Worm (Caenorhabditis elegans): ENCODE measurements around the gene C54E10.11.
"Not testable (repeated sequence)": the region's sequence is repeated elsewhere in the genome, so short reads cannot be mapped to it uniquely, and the experiment has no call there.

The C54E10.11 gene

DNA sequence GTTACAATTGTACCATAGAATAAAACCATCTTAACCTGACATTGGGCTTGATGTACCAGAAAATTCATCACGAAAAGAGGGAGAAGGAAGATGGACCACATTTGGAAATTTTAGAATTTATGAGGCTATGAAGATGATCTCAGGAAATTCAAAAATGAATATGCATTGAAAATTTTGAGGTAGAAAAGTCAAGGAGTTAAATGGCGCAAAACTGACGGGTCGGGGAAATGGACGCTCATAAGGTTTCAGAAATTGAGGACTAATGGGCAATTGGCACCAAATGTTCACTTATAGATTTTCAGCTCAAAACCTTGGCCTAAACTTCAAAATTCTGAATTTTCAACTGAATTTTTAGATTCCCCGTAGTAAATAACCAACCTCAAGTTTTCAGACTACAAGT lies 31.4 kb downstream of the C54E10.11 start, which contains the start of gene clec-255:
TSS of gene clec-255 (minus strand) at position 101 of the 400 bp plus-strand sequence.
- TF ChIP-seq pha-4 (tag; optimal IDR thresholded peaks at IDR 0.05): no peak
- no peak for TF ChIP-seq lin-13 (tag; optimal IDR thresholded peaks at IDR 0.05)
- TF ChIP-seq unc-62 (GFP tag; optimal IDR thresholded peaks at IDR 0.05): no peak
- no peak for TF ChIP-seq ceh-43 (GFP tag; optimal IDR thresholded peaks at IDR 0.05)
- TF ChIP-seq bed-3 (GFP tag; optimal IDR thresholded peaks at IDR 0.05): no peak
- TF ChIP-seq mep-1 (tag; optimal IDR thresholded peaks at IDR 0.05): no peak
- TF ChIP-seq tbx-8 (GFP tag; optimal IDR thresholded peaks at IDR 0.05): no peak
- no peak for TF ChIP-seq drap-1 (GFP tag; optimal IDR thresholded peaks at IDR 0.05)
- no peak for TF ChIP-seq ceh-83 (GFP tag; optimal IDR thresholded peaks at IDR 0.05)
- TF ChIP-seq zip-8 (tag; optimal IDR thresholded peaks at IDR 0.05): no peak
- TF ChIP-seq snpc-4 (tag; optimal IDR thresholded peaks at IDR 0.05): no peak
- no peak for TF ChIP-seq blmp-1 (tag; optimal IDR thresholded peaks at IDR 0.05)
- TF ChIP-seq mls-2 (tag; optimal IDR thresholded peaks at IDR 0.05): no peak
- no peak for TF ChIP-seq sptf-1 (tag; optimal IDR thresholded peaks at IDR 0.05)
- no peak for TF ChIP-seq sem-2 (GFP tag; optimal IDR thresholded peaks at IDR 0.05)
- TF ChIP-seq nhr-28 (tag; optimal IDR thresholded peaks at IDR 0.05): no peak
- TF ChIP-seq lsy-2 (tag; optimal IDR thresholded peaks at IDR 0.05): no peak
- no peak for TF ChIP-seq ceh-39 (tag; optimal IDR thresholded peaks at IDR 0.05)

- TF ChIP-seq blmp-1 (tag; optimal IDR thresholded peaks at IDR 0.05) (no peak), M03D4.4 (tag; optimal IDR thresholded peaks at IDR 0.05) (no peak), lin-32 (GFP tag; optimal IDR thresholded peaks at IDR 0.05) (no peak), mab-5 (tag; optimal IDR thresholded peaks at IDR 0.05) (no peak), ceh-39 (tag; optimal IDR thresholded peaks at IDR 0.05) (no peak), unc-120 (tag; optimal IDR thresholded peaks at IDR 0.05; ENCODE audit: poor library complexity, severe bottlenecking) (no peak), tbx-8 (GFP tag; optimal IDR thresholded peaks at IDR 0.05) (no peak)
These were observed 32.1 kb downstream of the C54E10.11 start for ce11 chrV:18769902-18770301.

ce11 chrV:18762044-18762443 lies 39.9 kb downstream of the C54E10.11 start, which contains the start of gene F11D11.22:
Gene F11D11.22, plus strand, starts transcription at chrV:18762344.
- TF ChIP-seq mab-5 (tag; optimal IDR thresholded peaks at IDR 0.05); ham-2 (GFP tag; optimal IDR thresholded peaks at IDR 0.05); ceh-39 (tag; optimal IDR thresholded peaks at IDR 0.05): not testable (repeated sequence)

ce11 chrV:18761078-18761477 lies 40.9 kb downstream of the C54E10.11 start, which contains the start of gene F11D11.4:
Gene F11D11.4, plus strand, starts transcription at chrV:18761378.
- TF ChIP-seq M03D4.4 (tag; optimal IDR thresholded peaks at IDR 0.05): no peak
- TF ChIP-seq unc-120 (tag; optimal IDR thresholded peaks at IDR 0.05; ENCODE audit: poor library complexity, severe bottlenecking): no peak
- no peak for TF ChIP-seq lin-32 (GFP tag; optimal IDR thresholded peaks at IDR 0.05)
- TF ChIP-seq nhr-2 (tag; optimal IDR thresholded peaks at IDR 0.05): no peak
- TF ChIP-seq flh-1 (GFP tag; optimal IDR thresholded peaks at IDR 0.05): no peak
- TF ChIP-seq hlh-1 (tag; optimal IDR thresholded peaks at IDR 0.05): no peak
- no peak for TF ChIP-seq ceh-83 (GFP tag; optimal IDR thresholded peaks at IDR 0.05)
- no peak for TF ChIP-seq ham-2 (GFP tag; optimal IDR thresholded peaks at IDR 0.05)
- TF ChIP-seq sptf-1 (tag; optimal IDR thresholded peaks at IDR 0.05): no peak
- no peak for TF ChIP-seq bed-3 (GFP tag; optimal IDR thresholded peaks at IDR 0.05)
- TF ChIP-seq nhr-237 (tag; optimal IDR thresholded peaks at IDR 0.05): no peak
- no peak for TF ChIP-seq tbx-8 (GFP tag; optimal IDR thresholded peaks at IDR 0.05)
- TF ChIP-seq sem-2 (GFP tag; optimal IDR thresholded peaks at IDR 0.05): no peak
- no peak for TF ChIP-seq pha-4 (tag; optimal IDR thresholded peaks at IDR 0.05)
- TF ChIP-seq mep-1 (tag; optimal IDR thresholded peaks at IDR 0.05): no peak
- TF ChIP-seq elt-3 (tag; optimal IDR thresholded peaks at IDR 0.05): no peak
- TF ChIP-seq mls-2 (tag; optimal IDR thresholded peaks at IDR 0.05): no peak

DNA sequence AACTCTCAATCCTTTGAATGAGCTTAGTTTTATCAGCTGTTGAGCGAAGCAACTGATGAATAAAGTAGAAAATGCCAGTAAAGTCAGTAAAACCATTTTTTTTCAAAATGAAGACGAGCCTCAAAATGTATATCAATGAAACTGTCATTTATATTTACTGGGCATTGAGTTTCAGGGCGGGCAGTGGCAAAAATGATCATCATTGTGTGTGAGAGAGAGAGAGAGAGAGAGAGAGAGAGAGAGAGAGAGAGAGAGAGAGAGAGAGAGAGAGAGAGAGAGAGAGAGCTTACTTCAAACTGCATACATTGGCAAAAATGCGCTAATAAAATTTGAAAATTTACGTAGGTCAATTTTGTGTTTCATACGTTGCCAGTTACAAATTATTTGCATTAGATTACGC lies 41.8 kb downstream of the C54E10.11 start, which contains the start of gene F11D11.3:
TSS of gene F11D11.3 (minus strand) at position 101 of the 400 bp plus-strand sequence.
- no peak for TF ChIP-seq lsy-2 (tag; optimal IDR thresholded peaks at IDR 0.05)
- TF ChIP-seq nhr-237 (tag; optimal IDR thresholded peaks at IDR 0.05): no peak
- no peak for TF ChIP-seq pha-4 (tag; optimal IDR thresholded peaks at IDR 0.05)
- no peak for TF ChIP-seq ceh-39 (tag; optimal IDR thresholded peaks at IDR 0.05)
- no peak for TF ChIP-seq unc-62 (GFP tag; optimal IDR thresholded peaks at IDR 0.05)

DNA sequence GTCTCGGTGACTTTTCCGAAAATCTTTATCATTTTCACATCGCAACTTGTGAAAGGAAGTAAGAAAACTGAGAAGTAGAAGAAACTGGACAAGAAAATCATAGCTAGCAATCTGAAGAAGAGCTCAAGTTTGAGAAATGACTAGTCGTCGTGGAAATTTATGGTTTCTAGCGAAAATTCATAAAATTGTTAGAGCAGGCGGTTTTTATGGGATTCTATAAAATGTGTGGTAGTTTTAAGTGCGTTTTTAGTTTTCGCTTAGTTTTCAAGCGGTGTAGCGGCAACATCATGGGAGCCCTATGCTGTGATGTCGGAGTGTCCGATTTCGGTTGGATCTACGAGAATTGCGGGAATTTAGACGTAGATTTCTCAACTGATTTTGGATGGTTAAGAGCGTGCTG lies 47.6 kb downstream of the C54E10.11 start, which contains the start of gene clec-254:
TSS of gene clec-254 (minus strand) at position 101 of the 400 bp plus-strand sequence.
- not testable (repeated sequence) for TF ChIP-seq ceh-43 (GFP tag; optimal IDR thresholded peaks at IDR 0.05); unc-62 (GFP tag; optimal IDR thresholded peaks at IDR 0.05); lsy-2 (tag; optimal IDR thresholded peaks at IDR 0.05)
